Fruit fly (Drosophila melanogaster) whole organism, pupa: ENCODE data around the gene Tm1.

ENCODE experiments used
- CG10348 ChIP-seq: fragments of 200-800 bp; sonication (Bioruptor generic); IDR thresholded peaks from 2 replicates; pipeline ENCODE4 v1.3.6; 2022; ENCODE audit warnings: missing biosample characterization, missing genetic modification characterization
- CG12605 ChIP-seq: fragments of 200-800 bp; sonication (Bioruptor generic); IDR thresholded peaks from 2 replicates; pipeline ENCODE4 v1.3.6; 2022; ENCODE audit warnings: missing biosample characterization, missing genetic modification characterization
- CG13204 ChIP-seq: fragments of 200-800 bp; sonication (Bioruptor generic); optimal IDR thresholded peaks from 2 replicates; lab custom pipeline; 2018; ENCODE audit warnings: missing biosample characterization, mild to moderate bottlenecking, missing genetic modification characterization, moderate library complexity
- CG14655 ChIP-seq: fragments of 200-800 bp; sonication (Bioruptor generic); optimal IDR thresholded peaks from 3 replicates; lab custom pipeline; 2017; ENCODE audit warnings: mild to moderate bottlenecking, missing biosample characterization, missing genetic modification reagents, missing genetic modification characterization
- CG15710 ChIP-seq: fragments of 200-800 bp; sonication (Bioruptor generic); optimal IDR thresholded peaks from 2 replicates; lab custom pipeline; 2018; ENCODE audit warnings: missing biosample characterization, mild to moderate bottlenecking, missing genetic modification characterization, moderate library complexity
- CG17806 ChIP-seq: fragments of 200-800 bp; sonication (Bioruptor generic); optimal IDR thresholded peaks from 2 replicates; lab custom pipeline; 2018; ENCODE audit warnings: missing biosample characterization, mild to moderate bottlenecking, missing genetic modification characterization, moderate library complexity
- CG32121 ChIP-seq: fragments of 200-800 bp; sonication (Bioruptor generic); IDR thresholded peaks from 2 replicates; pipeline ENCODE4 v1.3.6; 2022; ENCODE audit warnings: missing biosample characterization, missing genetic modification characterization
- CG34367 ChIP-seq: fragments of 200-800 bp; sonication (Bioruptor generic); optimal IDR thresholded peaks from 2 replicates; lab custom pipeline; 2018; ENCODE audit warnings: missing biosample characterization, mild to moderate bottlenecking, missing genetic modification characterization
- CG4496 ChIP-seq: fragments of 200-800 bp; sonication (Bioruptor generic); IDR thresholded peaks from 3 replicates; pipeline ENCODE4 v1.3.6; 2022; ENCODE audit warnings: missing biosample characterization, missing genetic modification characterization
- CG8159 ChIP-seq: fragments of 200-800 bp; sonication (Bioruptor generic); optimal IDR thresholded peaks from 3 replicates; lab custom pipeline; 2018; ENCODE audit warnings: missing biosample characterization, mild to moderate bottlenecking, missing genetic modification characterization, moderate library complexity
- CG8301 ChIP-seq: fragments of 200-800 bp; sonication (Bioruptor generic); optimal IDR thresholded peaks from 2 replicates; lab custom pipeline; 2018; ENCODE audit warnings: missing biosample characterization, mild to moderate bottlenecking, missing genetic modification characterization
- CG9948 ChIP-seq: fragments of 200-800 bp; sonication (Bioruptor generic); optimal IDR thresholded peaks from 2 replicates; lab custom pipeline; 2018; ENCODE audit warnings: missing biosample characterization, mild to moderate bottlenecking, missing genetic modification characterization, moderate library complexity
- D1 ChIP-seq: fragments of 200-800 bp; sonication (Bioruptor generic); optimal IDR thresholded peaks from 2 replicates; lab custom pipeline; 2018; ENCODE audit warnings: missing biosample characterization, mild to moderate bottlenecking, missing genetic modification characterization, moderate library complexity
- EcR ChIP-seq: fragments of 200-800 bp; sonication (Bioruptor generic); optimal IDR thresholded peaks from 3 replicates; lab custom pipeline; 2019; ENCODE audit warnings: missing biosample characterization, missing genetic modification characterization, mild to moderate bottlenecking, moderate library complexity, missing genetic modification reagents
- Ets98B ChIP-seq: fragments of 200-800 bp; sonication (Bioruptor generic); IDR thresholded peaks from 2 replicates; pipeline ENCODE4 v1.3.6; 2022; ENCODE audit warnings: missing biosample characterization, missing genetic modification characterization
- Pif1A ChIP-seq: fragments of 200-800 bp; sonication (Bioruptor generic); optimal IDR thresholded peaks from 3 replicates; lab custom pipeline; 2016; ENCODE audit warnings: missing biosample characterization, missing genetic modification characterization
- Pif1B ChIP-seq: fragments of 200-800 bp; sonication (Bioruptor generic); optimal IDR thresholded peaks from 3 replicates; lab custom pipeline; 2016; ENCODE audit warnings: missing biosample characterization, missing genetic modification characterization
- Snoo ChIP-seq: fragments of 200-800 bp; sonication (Bioruptor generic); optimal IDR thresholded peaks from 3 replicates; lab custom pipeline; 2017; ENCODE audit warnings: missing biosample characterization, mild to moderate bottlenecking, missing genetic modification characterization, inconsistent platforms
- fd96Ca ChIP-seq: fragments of 200-800 bp; sonication (Bioruptor generic); IDR thresholded peaks from 3 replicates; pipeline ENCODE4 v1.3.6; 2022; ENCODE audit warnings: missing biosample characterization, missing genetic modification characterization
- gl ChIP-seq: fragments of 200-800 bp; sonication (Bioruptor generic); optimal IDR thresholded peaks from 2 replicates; lab custom pipeline; 2018; ENCODE audit warnings: missing biosample characterization, mild to moderate bottlenecking, missing genetic modification characterization
- rn ChIP-seq: fragments of 200-800 bp; sonication (Bioruptor generic); IDR thresholded peaks from 2 replicates; pipeline ENCODE4 v1.3.6; 2022; ENCODE audit warnings: missing biosample characterization, missing genetic modification characterization

The Tm1 gene

dm6 chr3R:15293005-15293877 lies 15.2 kb downstream of the Tm1 start:
- no peak for TF ChIP-seq CG4496 (GFP tag; lab: Robert Waterston, UW)
- TF ChIP-seq CG15710 (tag; lab: Kevin White, UChicago) = no peak
- TF ChIP-seq CG8159 (tag; lab: Kevin White, UChicago) = no peak
- peak; percentile 16; the same call in 1 of the 3 replicates for TF ChIP-seq fd96Ca
- TF ChIP-seq rn (GFP tag; lab: Robert Waterston, UW) = no peak
- no peak for TF ChIP-seq CG8301 (tag; lab: Kevin White, UChicago)
- no peak for TF ChIP-seq CG14655 (GFP tag; lab: Kevin White, UChicago)
- TF ChIP-seq D1 = no peak
- TF ChIP-seq Snoo = peak; percentile 52
- TF ChIP-seq CG34367 (tag; lab: Kevin White, UChicago) = no peak
- no peak for TF ChIP-seq CG17806 (tag; lab: Kevin White, UChicago)
- no peak for TF ChIP-seq gl
- TF ChIP-seq Pif1A (GFP tag; lab: Kevin White, UChicago) = peak; percentile 29
- TF ChIP-seq CG12605 (GFP tag; lab: Robert Waterston, UW) = 0 out of 2 replicates have a peak, but pooled peaks have one; percentile 31
- TF ChIP-seq CG9948 (tag; lab: Kevin White, UChicago) = no peak
- TF ChIP-seq CG13204 (GFP tag; lab: Kevin White, UChicago) = no peak
- TF ChIP-seq Ets98B (GFP tag; lab: Robert Waterston, UW) = no peak
- TF ChIP-seq EcR = no peak

- TF ChIP-seq CG10348 (GFP tag; lab: Robert Waterston, UW) (no peak), CG9948 (tag; lab: Kevin White, UChicago) (no peak), CG14655 (GFP tag; lab: Kevin White, UChicago) (no peak), Ets98B (GFP tag; lab: Robert Waterston, UW) (no peak), CG15710 (tag; lab: Kevin White, UChicago) (no peak), Snoo (no peak), CG8301 (tag; lab: Kevin White, UChicago) (no peak), CG12605 (GFP tag; lab: Robert Waterston, UW) (no peak), CG32121 (no peak), CG17806 (tag; lab: Kevin White, UChicago) (no peak), CG34367 (tag; lab: Kevin White, UChicago) (no peak), CG13204 (GFP tag; lab: Kevin White, UChicago) (no peak)
- TF ChIP-seq, all 21 proteins: peak for 0
Observed at dm6 chr3R:15293878-15294350, 15.9 kb downstream of the Tm1 start.

dm6 chr3R:15297904-15298303 lies 19.9 kb downstream of the Tm1 start:
- TF ChIP-seq Ets98B (GFP tag; lab: Robert Waterston, UW) (no peak), Snoo (no peak), CG10348 (GFP tag; lab: Robert Waterston, UW) (no peak), CG4496 (GFP tag; lab: Robert Waterston, UW) (no peak), CG8159 (tag; lab: Kevin White, UChicago) (no peak), CG15710 (tag; lab: Kevin White, UChicago) (no peak), CG8301 (tag; lab: Kevin White, UChicago) (no peak)

dm6 chr3R:15305246-15305645 lies 27.2 kb downstream of the Tm1 start:
- TF ChIP-seq CG17806 (tag; lab: Kevin White, UChicago) (no peak), gl (no peak), Pif1B (GFP tag; lab: Kevin White, UChicago) (no peak), rn (GFP tag; lab: Robert Waterston, UW) (no peak), CG32121 (no peak), D1 (no peak), CG8159 (tag; lab: Kevin White, UChicago) (no peak), CG34367 (tag; lab: Kevin White, UChicago) (no peak), CG9948 (tag; lab: Kevin White, UChicago) (no peak), EcR (no peak), fd96Ca (no peak), Pif1A (GFP tag; lab: Kevin White, UChicago) (no peak)

dm6 chr3R:15309924-15310323 lies 31.9 kb downstream of the Tm1 start, which contains the start of gene Tm2:
Gene Tm2 (plus strand): TSS chr3R:15310193.
- TF ChIP-seq EcR (no peak), CG12605 (GFP tag; lab: Robert Waterston, UW) (no peak), Snoo (no peak), Pif1A (GFP tag; lab: Kevin White, UChicago) (no peak)
- TF ChIP-seq, all 21 proteins: peak for 0

dm6 chr3R:15310695-15311094 lies 32.7 kb downstream of the Tm1 start:
- TF ChIP-seq fd96Ca = no peak
- no peak for TF ChIP-seq gl
- TF ChIP-seq Pif1B (GFP tag; lab: Kevin White, UChicago) = no peak
